Fruit fly (Drosophila melanogaster) whole organism, embryonic: ENCODE results near the gene CG6972.

Source experiments
- Asciz ChIP-seq: fragments of 200-800 bp; sonication (Bioruptor generic); optimal IDR thresholded peaks from 2 replicates; lab custom pipeline; 2017; ENCODE audit warnings: missing biosample characterization, mild to moderate bottlenecking, missing genetic modification characterization, missing genetic modification reagents
- CG10274 ChIP-seq: fragments of 200-800 bp; sonication (Bioruptor generic); optimal IDR thresholded peaks from 3 replicates; lab custom pipeline; 2017; ENCODE audit warnings: missing biosample characterization, mild to moderate bottlenecking, missing genetic modification characterization
- CG10321 ChIP-seq: fragments of 200-800 bp; sonication (Bioruptor generic); IDR thresholded peaks from 2 replicates; pipeline ENCODE4 v1.3.6; 2022; ENCODE audit warnings: missing biosample characterization, missing genetic modification characterization
- CG12744 ChIP-seq: fragments of 200-800 bp; sonication (Bioruptor generic); optimal IDR thresholded peaks from 2 replicates; lab custom pipeline; 2016; ENCODE audit warnings: missing biosample characterization, missing genetic modification characterization
- CG13296 ChIP-seq: fragments of 200-800 bp; sonication (Bioruptor generic); optimal IDR thresholded peaks from 3 replicates; lab custom pipeline; 2018; ENCODE audit warnings: missing biosample characterization, mild to moderate bottlenecking, missing genetic modification characterization
- CG14710 ChIP-seq: fragments of 200-800 bp; sonication (Bioruptor generic); optimal IDR thresholded peaks from 3 replicates; lab custom pipeline; 2019; ENCODE audit warnings: missing biosample characterization, mild to moderate bottlenecking, missing genetic modification characterization, moderate library complexity
- CG15073 ChIP-seq: fragments of 200-800 bp; sonication (Bioruptor generic); optimal IDR thresholded peaks from 2 replicates; lab custom pipeline; 2016; ENCODE audit warnings: missing biosample characterization, missing genetic modification characterization
- CG15514 ChIP-seq: fragments of 200-800 bp; sonication (Bioruptor generic); optimal IDR thresholded peaks from 3 replicates; lab custom pipeline; 2017; ENCODE audit warnings: missing biosample characterization, missing genetic modification characterization, mild to moderate bottlenecking, moderate library complexity, missing genetic modification reagents
- CG17328 ChIP-seq: fragments of 200-800 bp; sonication (Bioruptor generic); IDR thresholded peaks from 2 replicates; pipeline ENCODE4 v1.3.6; 2022; ENCODE audit warnings: missing biosample characterization, missing genetic modification characterization
- CG17385 ChIP-seq: fragments of 200-800 bp; sonication (Bioruptor generic); optimal IDR thresholded peaks from 3 replicates; lab custom pipeline; 2018; ENCODE audit warnings: missing biosample characterization, mild to moderate bottlenecking, missing genetic modification characterization
- CG17612 ChIP-seq: fragments of 200-800 bp; sonication (Bioruptor generic); IDR thresholded peaks from 2 replicates; pipeline ENCODE4 v1.3.6; 2022; ENCODE audit warnings: missing biosample characterization, missing genetic modification characterization
- CG17802 ChIP-seq: fragments of 200-800 bp; sonication (Bioruptor generic); optimal IDR thresholded peaks from 2 replicates; lab custom pipeline; 2018; ENCODE audit warnings: missing biosample characterization, mild to moderate bottlenecking, missing genetic modification characterization, moderate library complexity
- CG1792 ChIP-seq: fragments of 200-800 bp; sonication (Bioruptor generic); optimal IDR thresholded peaks from 2 replicates; lab custom pipeline; 2016; ENCODE audit warnings: missing biosample characterization, missing genetic modification characterization
- CG18476 ChIP-seq: fragments of 200-800 bp; sonication (Bioruptor generic); optimal IDR thresholded peaks from 2 replicates; lab custom pipeline; 2016; ENCODE audit warnings: missing biosample characterization, mild to moderate bottlenecking, missing genetic modification characterization
- CG2129 ChIP-seq: fragments of 200-800 bp; sonication (Bioruptor generic); IDR thresholded peaks from 2 replicates; pipeline ENCODE4 v1.3.6; 2022; ENCODE audit warnings: missing biosample characterization, missing genetic modification characterization; ENCODE audit not compliant: partially characterized antibody
- CG2875 ChIP-seq: fragments of 200-800 bp; sonication (Bioruptor generic); optimal IDR thresholded peaks from 2 replicates; lab custom pipeline; 2017; ENCODE audit warnings: missing biosample characterization, mild to moderate bottlenecking, missing genetic modification characterization, missing genetic modification reagents
- CG3726 ChIP-seq: fragments of 200-800 bp; sonication (Bioruptor generic); IDR thresholded peaks from 3 replicates; pipeline ENCODE4, ENCODE4 v1.3.6; 2022; ENCODE audit warnings: missing biosample characterization, missing genetic modification characterization
- CG4404 ChIP-seq: fragments of 200-800 bp; sonication (Bioruptor generic); IDR thresholded peaks from 2 replicates; pipeline ENCODE4 v1.3.6; 2022; ENCODE audit warnings: missing biosample characterization, missing genetic modification characterization
- CG5180 ChIP-seq: fragments of 200-800 bp; sonication (Bioruptor generic); optimal IDR thresholded peaks from 3 replicates; lab custom pipeline; 2017; ENCODE audit warnings: missing biosample characterization, missing genetic modification characterization, mild to moderate bottlenecking, moderate library complexity, missing genetic modification reagents
- CG6854 ChIP-seq: fragments of 200-800 bp; sonication (Bioruptor generic); optimal IDR thresholded peaks from 3 replicates; lab custom pipeline; 2017; ENCODE audit warnings: missing biosample characterization, mild to moderate bottlenecking, missing genetic modification characterization
- CG9876 ChIP-seq: fragments of 200-800 bp; sonication (Bioruptor generic); optimal IDR thresholded peaks from 2 replicates; lab custom pipeline; 2016; ENCODE audit warnings: missing biosample characterization, missing genetic modification characterization
- CTCF ChIP-seq: fragments of 200-800 bp; sonication (Bioruptor generic); optimal IDR thresholded peaks from 2 replicates; lab custom pipeline; 2017; ENCODE audit warnings: missing biosample characterization, mild to moderate bottlenecking, missing genetic modification characterization, moderate library complexity
- E2f1 ChIP-seq: fragments of 200-800 bp; sonication (Bioruptor generic); IDR thresholded peaks from 2 replicates; pipeline ENCODE4 v1.3.6; 2022; ENCODE audit warnings: missing biosample characterization, missing genetic modification characterization
- E2f2 ChIP-seq: fragments of 200-800 bp; sonication (Bioruptor generic); IDR thresholded peaks from 2 replicates; pipeline ENCODE4 v1.3.6; 2022; ENCODE audit warnings: missing biosample characterization, missing genetic modification characterization
- Eip74EF ChIP-seq, 2 experiments: fragments of 200-800 bp in 1 of 2; fragments of >200 bp in 1 of 2; sonication (Bioruptor generic) in 1 of 2; optimal IDR thresholded peaks; 2 replicates each; lab custom pipeline; 2017 to 2019; ENCODE audit warnings: missing biosample characterization in 2 of 2, missing genetic modification characterization in 2 of 2, mild to moderate bottlenecking in 1 of 2, moderate library complexity in 1 of 2
- Elba2 ChIP-seq: fragments of 200-800 bp; sonication (Bioruptor generic); optimal IDR thresholded peaks from 3 replicates; lab custom pipeline; 2016; ENCODE audit warnings: missing biosample characterization, missing genetic modification characterization
- H15 ChIP-seq: fragments of 200-800 bp; sonication (Bioruptor generic); IDR thresholded peaks from 3 replicates; pipeline ENCODE4 v1.3.6; 2022; ENCODE audit warnings: missing biosample characterization, missing genetic modification characterization
- Hand ChIP-seq: fragments of 200-800 bp; sonication (Bioruptor generic); optimal IDR thresholded peaks from 2 replicates; lab custom pipeline; 2017; ENCODE audit warnings: mild to moderate bottlenecking, missing biosample characterization, missing genetic modification reagents, missing genetic modification characterization
- HmgD ChIP-seq: fragments of 200-800 bp; sonication (Bioruptor generic); optimal IDR thresholded peaks from 3 replicates; lab custom pipeline; 2016; ENCODE audit warnings: missing biosample characterization, missing genetic modification characterization
- NFAT ChIP-seq: fragments of 200-800 bp; sonication (Bioruptor generic); IDR thresholded peaks from 2 replicates; pipeline ENCODE4 v1.3.6; 2022; ENCODE audit warnings: missing biosample characterization, missing genetic modification characterization
- Nf-YB ChIP-seq: fragments of 200-800 bp; sonication (Bioruptor generic); optimal IDR thresholded peaks from 3 replicates; lab custom pipeline; 2019; ENCODE audit warnings: missing biosample characterization, mild to moderate bottlenecking, missing genetic modification characterization, moderate library complexity
- amos ChIP-seq: fragments of 200-800 bp; sonication (Bioruptor generic); IDR thresholded peaks from 2 replicates; pipeline ENCODE4 v1.3.6; 2022; ENCODE audit warnings: missing biosample characterization, missing genetic modification characterization; ENCODE audit not compliant: partially characterized antibody
- ato ChIP-seq: fragments of 200-800 bp; sonication (Bioruptor generic); IDR thresholded peaks from 2 replicates; pipeline ENCODE4 v1.3.6; 2022; ENCODE audit warnings: missing biosample characterization, missing genetic modification characterization; ENCODE audit not compliant: partially characterized antibody
- chif ChIP-seq, 2 experiments: fragments of 200-800 bp; sonication (Bioruptor generic); optimal IDR thresholded peaks; 3 replicates each; lab custom pipeline; 2016; ENCODE audit warnings: missing biosample characterization in 2 of 2, missing genetic modification characterization in 2 of 2
- disco-r ChIP-seq: fragments of 200-800 bp; sonication (Bioruptor generic); optimal IDR thresholded peaks from 2 replicates; lab custom pipeline; 2016; ENCODE audit warnings: missing biosample characterization, missing genetic modification characterization
- fd3F ChIP-seq: fragments of 200-800 bp; sonication (Bioruptor generic); optimal IDR thresholded peaks from 2 replicates; lab custom pipeline; 2018; ENCODE audit warnings: missing biosample characterization, mild to moderate bottlenecking, missing genetic modification characterization, moderate library complexity
- gcm ChIP-seq: fragments of 200-800 bp; sonication (Bioruptor generic); optimal IDR thresholded peaks from 2 replicates; lab custom pipeline; 2019; ENCODE audit warnings: missing biosample characterization, mild to moderate bottlenecking, missing genetic modification characterization, moderate library complexity
- grn ChIP-seq: fragments of 200-800 bp; sonication (Bioruptor generic); optimal IDR thresholded peaks from 3 replicates; lab custom pipeline; 2017; ENCODE audit warnings: missing biosample characterization, missing genetic modification characterization
- gsb ChIP-seq: fragments of 200-800 bp; sonication (Bioruptor generic); IDR thresholded peaks from 2 replicates; pipeline ENCODE4 v1.3.6; 2022; ENCODE audit warnings: missing biosample characterization, missing genetic modification characterization
- klu ChIP-seq: fragments of 200-800 bp; sonication (Bioruptor generic); IDR thresholded peaks from 2 replicates; pipeline ENCODE4 v1.3.6; 2022; ENCODE audit warnings: missing biosample characterization, missing genetic modification characterization
- lmd ChIP-seq: fragments of 200-800 bp; sonication (Bioruptor generic); IDR thresholded peaks from 2 replicates; pipeline ENCODE4 v1.3.6; 2022; ENCODE audit warnings: missing biosample characterization, missing genetic modification characterization
- nmo ChIP-seq: fragments of 200-800 bp; sonication (Bioruptor generic); optimal IDR thresholded peaks from 2 replicates; lab custom pipeline; 2018; ENCODE audit warnings: missing biosample characterization, mild to moderate bottlenecking, missing genetic modification characterization, moderate library complexity
- pho ChIP-seq: fragments of 200-800 bp; sonication (Bioruptor generic); optimal IDR thresholded peaks from 2 replicates; lab custom pipeline; 2016; ENCODE audit warnings: missing biosample characterization, missing genetic modification characterization
- pita ChIP-seq: fragments of 200-800 bp; sonication (Bioruptor generic); optimal IDR thresholded peaks from 2 replicates; lab custom pipeline; 2017; ENCODE audit warnings: missing biosample characterization, mild to moderate bottlenecking, missing genetic modification characterization
- repo ChIP-seq: fragments of 200-800 bp; sonication (Bioruptor generic); optimal IDR thresholded peaks from 2 replicates; lab custom pipeline; 2016; ENCODE audit warnings: missing biosample characterization, missing genetic modification characterization
- row ChIP-seq: fragments of 200-800 bp; sonication (Bioruptor generic); IDR thresholded peaks from 3 replicates; pipeline ENCODE4 v1.3.6; 2022; ENCODE audit warnings: missing biosample characterization, missing genetic modification characterization
- run ChIP-seq: fragments of 200-800 bp; sonication (Bioruptor generic); optimal IDR thresholded peaks from 3 replicates; lab custom pipeline; 2018; ENCODE audit warnings: missing biosample characterization, mild to moderate bottlenecking, missing genetic modification characterization
- sens-2 ChIP-seq: fragments of 200-800 bp; sonication (Bioruptor generic); IDR thresholded peaks from 2 replicates; pipeline ENCODE4 v1.3.6; 2022; ENCODE audit warnings: missing biosample characterization, missing genetic modification characterization
- sima ChIP-seq: fragments of 200-800 bp; sonication (Bioruptor generic); optimal IDR thresholded peaks from 2 replicates; lab custom pipeline; 2016; ENCODE audit warnings: missing biosample characterization, missing genetic modification characterization
- tap ChIP-seq: fragments of 200-800 bp; optimal IDR thresholded peaks from 3 replicates; lab custom pipeline; 2019; ENCODE audit warnings: missing biosample characterization, mild to moderate bottlenecking, missing genetic modification characterization, moderate library complexity
- toy ChIP-seq: fragments of 200-800 bp; sonication (Bioruptor generic); IDR thresholded peaks from 2 replicates; pipeline ENCODE4 v1.3.6; 2022; ENCODE audit warnings: missing biosample characterization, missing genetic modification characterization
- ttk ChIP-seq: fragments of 200-800 bp; sonication (Bioruptor generic); IDR thresholded peaks from 2 replicates; pipeline ENCODE4 v2.1.2; 2022; ENCODE audit warnings: missing biosample characterization, missing genetic modification characterization

The CG6972 gene

dm6 chr3R:22664274-22664673 lies 37.5 kb upstream of the CG6972 start (continued):
- TF ChIP-seq disco-r (GFP tag; lab: Kevin White, UChicago) (no peak), repo (GFP tag; lab: Kevin White, UChicago) (no peak), row (GFP tag; lab: Robert Waterston, UW) (peak; percentile 69), CG2875 (GFP tag; lab: Kevin White, UChicago) (peak; percentile 39), Elba2 (GFP tag; lab: Kevin White, UChicago) (no peak), CG17612 (GFP tag; lab: Robert Waterston, UW) (no peak), ato (GFP tag; lab: Robert Waterston, UW) (no peak), CG14710 (tag; lab: Kevin White, UChicago) (peak; percentile 0), CG3726 (no peak), H15 (0 out of 3 replicates have a peak, but pooled peaks have one; percentile 38), CG12744 (GFP tag; lab: Kevin White, UChicago) (no peak), chif (GFP tag; optimal IDR thresholded peaks at IDR 0.05; lab: Kevin White, UChicago) (peak; percentile 11 to 52), CTCF (GFP tag; lab: Kevin White, UChicago) (no peak), pita (no peak), amos (GFP tag; lab: Robert Waterston, UW) (no peak), CG10321 (GFP tag; lab: Robert Waterston, UW) (no peak), CG4404 (GFP tag; lab: Robert Waterston, UW) (no peak), gsb (GFP tag; lab: Robert Waterston, UW) (no peak), fd3F (GFP tag; lab: Kevin White, UChicago) (no peak), CG17385 (GFP tag; lab: Kevin White, UChicago) (peak; percentile 38), CG5180 (no peak), E2f2 (no peak), CG15073 (GFP tag; lab: Kevin White, UChicago) (no peak), sens-2 (GFP tag; lab: Robert Waterston, UW) (peak; percentile 27; the same call in 1 of the 2 replicates), nmo (GFP tag; lab: Kevin White, UChicago) (peak; percentile 59), CG18476 (no peak), Eip74EF (GFP tag; optimal IDR thresholded peaks at IDR 0.05; lab: Kevin White, UChicago) (no peak), gcm (GFP tag; lab: Kevin White, UChicago) (no peak), Asciz (no peak), toy (GFP tag; lab: Robert Waterston, UW) (no peak), sima (GFP tag; lab: Kevin White, UChicago) (no peak), CG2129 (GFP tag; lab: Robert Waterston, UW) (no peak), Nf-YB (GFP tag; lab: Kevin White, UChicago) (no peak), CG10274 (GFP tag; lab: Kevin White, UChicago) (no peak), NFAT (GFP tag; lab: Robert Waterston, UW) (peak; percentile 41; the same call in 1 of the 2 replicates), grn (GFP tag; lab: Kevin White, UChicago) (no peak), lmd (GFP tag; lab: Robert Waterston, UW) (peak; percentile 55), pho (GFP tag; lab: Kevin White, UChicago) (no peak), CG17802 (tag; lab: Kevin White, UChicago) (no peak), run (tag; lab: Kevin White, UChicago) (no peak), E2f1 (0 out of 2 replicates have a peak, but pooled peaks have one; percentile 33), Hand (GFP tag; lab: Kevin White, UChicago) (no peak), CG6854 (GFP tag; lab: Kevin White, UChicago) (no peak), tap (tag; lab: Kevin White, UChicago) (no peak), HmgD (GFP tag; lab: Kevin White, UChicago) (no peak), ttk (peak; percentile 47), CG17328 (GFP tag; lab: Robert Waterston, UW) (peak; percentile 60), CG13296 (no peak), klu (no peak), CG1792 (GFP tag; lab: Kevin White, UChicago) (no peak), CG9876 (peak; percentile 34), CG15514 (GFP tag; lab: Kevin White, UChicago) (no peak)
